Worm (Caenorhabditis elegans): ENCODE measurements around the gene noah-2.

Gene noah-2

ce11 chrIV:14074456-14074855 is 16.6 kb upstream of the noah-2 start:
- TF ChIP-seq snpc-1.2 (GFP tag; IDR thresholded peaks at IDR 0.05) (0 out of 2 replicates have a peak, but pooled peaks have one; percentile 53), unc-62 (GFP tag; optimal IDR thresholded peaks at IDR 0.05 in 1 of 2) (peak in 1 of 2 experiments; percentile 17), unc-62 (tag; optimal IDR thresholded peaks at IDR 0.05) (no peak), arid-1 (GFP tag; conservative IDR thresholded peaks at IDR 0.05) (no peak), nhr-237 (tag; optimal IDR thresholded peaks at IDR 0.05) (no peak)

ce11 chrIV:14077135-14077534 is 13.9 kb upstream of the noah-2 start, which contains the start of gene cfp-1:
TSS of gene cfp-1 (plus strand) at chrIV:14077435.
- TF ChIP-seq unc-62 (GFP tag; optimal IDR thresholded peaks at IDR 0.05 in 1 of 2) (peak in 1 of 2 experiments; percentile 21), unc-62 (tag; optimal IDR thresholded peaks at IDR 0.05) (no peak), ceh-28 (tag; optimal IDR thresholded peaks at IDR 0.05) (no peak)

ce11 chrIV:14082956-14083355 is 8.1 kb upstream of the noah-2 start:
- TF ChIP-seq lsy-2 (tag; optimal IDR thresholded peaks at IDR 0.05) (peak in 1 of 2 experiments; percentile 10), aha-1 (tag) (peak; percentile 51), spr-3 (GFP tag; optimal IDR thresholded peaks at IDR 0.05) (no peak), cey-2 (tag; optimal IDR thresholded peaks at IDR 0.05; ENCODE audit: borderline replicate concordance, insufficient read depth) (no peak)

ce11 chrIV:14083505-14083904 is 7.5 kb upstream of the noah-2 start, which contains the start of gene F52B11.2:
TSS of gene F52B11.2 (plus strand) at chrIV:14083568.
- TF ChIP-seq spr-1 (tag; optimal IDR thresholded peaks at IDR 0.05) (no peak), aha-1 (tag) (peak; percentile 4), hif-1 (tag; optimal IDR thresholded peaks at IDR 0.05) (peak in 1 of 2 experiments; percentile 18), Y48G9A.11 (GFP tag; IDR thresholded peaks at IDR 0.05) (peak; percentile 18; the same call in 1 of the 2 replicates), madf-9 (GFP tag; conservative IDR thresholded peaks at IDR 0.05) (no peak)

- TF ChIP-seq nhr-28 (tag; optimal IDR thresholded peaks at IDR 0.05) (peak; percentile 11), dmd-9 (GFP tag; IDR thresholded peaks at IDR 0.05) (no peak), lin-39 (tag; optimal IDR thresholded peaks at IDR 0.05) (no peak)
Measured at ce11 chrIV:14086395-14086794, 4.7 kb upstream of the noah-2 start.

ce11 chrIV:14089749-14090148 is 1.3 kb upstream of the noah-2 start:
- TF ChIP-seq daf-12 (tag; optimal IDR thresholded peaks at IDR 0.05) (no peak), lsy-2 (tag; optimal IDR thresholded peaks at IDR 0.05) (no peak), dmd-9 (GFP tag; IDR thresholded peaks at IDR 0.05) (no peak), arid-1 (GFP tag; conservative IDR thresholded peaks at IDR 0.05) (no peak), ceh-28 (tag; optimal IDR thresholded peaks at IDR 0.05) (no peak), nhr-28 (tag; optimal IDR thresholded peaks at IDR 0.05) (peak; percentile 48), unc-62 (GFP tag; optimal IDR thresholded peaks at IDR 0.05 in 1 of 2) (peak in 1 of 2 experiments; percentile 83), unc-62 (tag; optimal IDR thresholded peaks at IDR 0.05) (no peak), snpc-1.2 (GFP tag; IDR thresholded peaks at IDR 0.05) (no peak), T26A8.4 (GFP tag; IDR thresholded peaks at IDR 0.05) (no peak), pqm-1 (tag; optimal IDR thresholded peaks at IDR 0.05) (no peak), zfp-3 (GFP tag; conservative IDR thresholded peaks at IDR 0.05) (no peak), nhr-25 (tag; optimal IDR thresholded peaks at IDR 0.05; ENCODE audit: borderline replicate concordance, insufficient read depth) (peak; percentile 73), hlh-30 (tag; optimal IDR thresholded peaks at IDR 0.05; ENCODE audit: insufficient read depth) (peak; percentile 41)

ce11 chrIV:14098540-14099098 is 7.6 kb downstream of the noah-2 start:
- TF ChIP-seq zip-2 (tag; optimal IDR thresholded peaks at IDR 0.05) (no peak), dpl-1 (GFP tag; optimal IDR thresholded peaks at IDR 0.05) (no peak), php-3 (GFP tag; IDR thresholded peaks at IDR 0.05) (0 out of 2 replicates have a peak, but pooled peaks have one; percentile 33), pha-4 (GFP tag; IDR thresholded peaks at IDR 0.05) (peak; percentile 62; the same call in 1 of the 2 replicates), pha-4 (tag; optimal IDR thresholded peaks at IDR 0.05) (no peak), T20F7.1 (GFP tag; optimal IDR thresholded peaks at IDR 0.05) (no peak), pqm-1 (tag; optimal IDR thresholded peaks at IDR 0.05) (no peak), nhr-41 (GFP tag; IDR thresholded peaks at IDR 0.05) (no peak), arid-1 (GFP tag; conservative IDR thresholded peaks at IDR 0.05) (no peak), tra-1 (GFP tag; IDR thresholded peaks at IDR 0.05) (no peak), rbr-2 (tag; optimal IDR thresholded peaks at IDR 0.05) (peak; percentile 28), ztf-7 (tag; optimal IDR thresholded peaks at IDR 0.05) (no peak), lin-38 (GFP tag; IDR thresholded peaks at IDR 0.05) (peak; percentile 30; the same call in 1 of the 2 replicates), nhr-6 (tag; optimal IDR thresholded peaks at IDR 0.05) (no peak), unc-62 (GFP tag; optimal IDR thresholded peaks at IDR 0.05 in 1 of 2) (peak in 1 of 2 experiments; percentile 23), unc-62 (tag; optimal IDR thresholded peaks at IDR 0.05) (no peak), madf-5 (GFP tag; IDR thresholded peaks at IDR 0.05) (no peak), spr-3 (GFP tag; optimal IDR thresholded peaks at IDR 0.05) (no peak), set-16 (GFP tag; IDR thresholded peaks at IDR 0.05) (peak; percentile 99)
